Worm (Caenorhabditis elegans) whole organism, L1 larva: ENCODE results near the gene nlp-58.

ENCODE experiments used
- C16A3.4 ChIP-seq: fragments of 150-350 bp; optimal IDR thresholded peaks from 2 replicates; lab custom pipeline; 2014; ENCODE audit warnings: missing biosample characterization, missing genetic modification characterization
- ceh-88 ChIP-seq: fragments of 200-800 bp; sonication (Bioruptor generic); IDR thresholded peaks from 2 replicates; pipeline ENCODE4 v1.3.6; 2022; ENCODE audit warnings: missing genetic modification characterization, missing compliant biosample characterization
- egl-13 ChIP-seq: sonication (generic microtip); optimal IDR thresholded peaks from 2 replicates; lab custom pipeline; 2016; ENCODE audit warnings: missing genotype, missing genetic modification reagents, missing genetic modification characterization, missing compliant biosample characterization
- egl-27 ChIP-seq, 2 experiments: fragments of 150-350 bp in 1 of 2; sonication (generic microtip); optimal IDR thresholded peaks; 3 replicates each; lab custom pipeline; 2017 to 2018; ENCODE audit warnings: missing biosample characterization in 2 of 2, missing genetic modification characterization in 2 of 2, missing genetic modification reagents in 2 of 2
- elt-3 ChIP-seq, 6 experiments: fragments of 150-350 bp in 1 of 6; sonication (generic microtip); optimal IDR thresholded peaks; 2 replicates each; lab custom pipeline; 2017 to 2018; ENCODE audit warnings: missing biosample characterization in 6 of 6, missing genetic modification characterization in 6 of 6, inconsistent platforms in 1 of 6
- fkh-4 ChIP-seq: sonication (generic microtip); optimal IDR thresholded peaks from 2 replicates; lab custom pipeline; 2016; ENCODE audit warnings: missing compliant biosample characterization, missing genetic modification characterization, borderline replicate concordance
- fkh-8 ChIP-seq: sonication (generic microtip); optimal IDR thresholded peaks from 2 replicates; lab custom pipeline; 2016; ENCODE audit warnings: mild to moderate bottlenecking, missing genetic modification characterization, missing compliant biosample characterization
- fos-1 ChIP-seq: fragments of 150-350 bp; optimal IDR thresholded peaks from 2 replicates; lab custom pipeline; 2014; ENCODE audit warnings: missing biosample characterization, missing genetic modification characterization
- hlh-4 ChIP-seq: sonication (generic microtip); optimal IDR thresholded peaks from 2 replicates; lab custom pipeline; 2016; ENCODE audit warnings: mild to moderate bottlenecking, missing genetic modification characterization, missing compliant biosample characterization
- hpl-2 ChIP-seq: fragments of 150-350 bp; optimal IDR thresholded peaks from 2 replicates; lab custom pipeline; 2014; ENCODE audit warnings: missing biosample characterization, missing genetic modification reagents, missing genetic modification characterization
- nhr-20 ChIP-seq: sonication (generic microtip); optimal IDR thresholded peaks from 2 replicates; lab custom pipeline; 2016; ENCODE audit warnings: mild to moderate bottlenecking, missing genetic modification characterization, missing compliant biosample characterization
- nhr-237 ChIP-seq: fragments of 150-350 bp; optimal IDR thresholded peaks from 2 replicates; lab custom pipeline; 2014; ENCODE audit warnings: missing biosample characterization, missing genetic modification characterization
- nhr-47 ChIP-seq: sonication (generic microtip); optimal IDR thresholded peaks from 2 replicates; lab custom pipeline; 2016; ENCODE audit warnings: mild to moderate bottlenecking, missing genetic modification characterization, moderate library complexity, missing compliant biosample characterization
- nhr-71 ChIP-seq: sonication (generic microtip); optimal IDR thresholded peaks from 2 replicates; lab custom pipeline; 2016; ENCODE audit warnings: mild to moderate bottlenecking, missing genetic modification characterization, moderate library complexity, missing compliant biosample characterization
- nhr-76 ChIP-seq: sonication (generic microtip); optimal IDR thresholded peaks from 2 replicates; lab custom pipeline; 2017; ENCODE audit warnings: missing biosample characterization, missing genetic modification characterization
- nhr-84 ChIP-seq: sonication (generic microtip); optimal IDR thresholded peaks from 2 replicates; lab custom pipeline; 2017; ENCODE audit warnings: missing biosample characterization, missing genetic modification characterization
- nhr-85 ChIP-seq: sonication (generic microtip); peaks from one replicate; lab custom pipeline; 2016; ENCODE audit warnings: missing genetic modification characterization, inconsistent platforms, missing compliant biosample characterization
- nhr-90 ChIP-seq: sonication (generic microtip); optimal IDR thresholded peaks from 2 replicates; lab custom pipeline; 2016; ENCODE audit warnings: mild to moderate bottlenecking, missing genetic modification characterization, missing compliant biosample characterization; ENCODE audit not compliant: poor library complexity
- pag-3 ChIP-seq: sonication (generic microtip); optimal IDR thresholded peaks from 2 replicates; lab custom pipeline; 2017; ENCODE audit warnings: missing genetic modification characterization, mild to moderate bottlenecking, missing compliant biosample characterization, antibody characterized with exemption, borderline replicate concordance; ENCODE audit not compliant: insufficient read depth
- pqm-1 ChIP-seq: sonication (generic microtip); optimal IDR thresholded peaks from 3 replicates; lab custom pipeline; 2017; ENCODE audit warnings: missing biosample characterization, missing genetic modification characterization
- sox-4 ChIP-seq: sonication (generic microtip); optimal IDR thresholded peaks from 2 replicates; lab custom pipeline; 2016; ENCODE audit warnings: missing genetic modification characterization, missing compliant biosample characterization
- sptf-1 ChIP-seq: fragments of 150-350 bp; optimal IDR thresholded peaks from 2 replicates; lab custom pipeline; 2014; ENCODE audit warnings: missing biosample characterization, missing genetic modification characterization
- sup-37 ChIP-seq: fragments of 200-800 bp; sonication (Bioruptor generic); optimal IDR thresholded peaks from 2 replicates; lab custom pipeline; 2018; ENCODE audit warnings: mild to moderate bottlenecking, missing genetic modification characterization, missing compliant biosample characterization
- tlp-1 ChIP-seq: fragments of 150-350 bp; optimal IDR thresholded peaks from 2 replicates; lab custom pipeline; 2014; ENCODE audit warnings: missing biosample characterization, missing genetic modification characterization
- unc-30 ChIP-seq: sonication (generic microtip); optimal IDR thresholded peaks from 2 replicates; lab custom pipeline; 2017; ENCODE audit warnings: missing biosample characterization, missing genetic modification characterization
- unc-86 ChIP-seq: sonication (generic microtip); optimal IDR thresholded peaks from 2 replicates; lab custom pipeline; 2016; ENCODE audit warnings: missing genetic modification characterization, missing compliant biosample characterization
- vab-15 ChIP-seq: sonication (generic microtip); optimal IDR thresholded peaks from 2 replicates; lab custom pipeline; 2017; ENCODE audit warnings: missing genotype, mild to moderate bottlenecking, missing genetic modification characterization, missing compliant biosample characterization
- zag-1 ChIP-seq: fragments of 150-350 bp; optimal IDR thresholded peaks from 2 replicates; lab custom pipeline; 2014; ENCODE audit warnings: missing biosample characterization, missing genetic modification characterization
- ztf-11 ChIP-seq, 2 experiments: sonication (generic microtip); optimal IDR thresholded peaks; 2 replicates each; lab custom pipeline; 2016 to 2017; ENCODE audit warnings: missing genetic modification characterization in 2 of 2, missing biosample characterization in 1 of 2, missing compliant biosample characterization in 1 of 2

The nlp-58 gene

ce11 chrV:9907205-9907604, 41.5 kb downstream of the nlp-58 start:
- TF ChIP-seq fos-1 (tag; lab: Kevin White, UChicago) = no peak
- no peak for TF ChIP-seq hlh-4 (tag; lab: Kevin White, UChicago)
- no peak for TF ChIP-seq vab-15 (tag; lab: Kevin White, UChicago)

- no peak for TF ChIP-seq unc-86
- no peak for TF ChIP-seq nhr-237 (tag; lab: Kevin White, UChicago)
- no peak for TF ChIP-seq pag-3 (tag; lab: Kevin White, UChicago)
- TF ChIP-seq ztf-11 (tag; optimal IDR thresholded peaks at IDR 0.05; lab: Kevin White, UChicago) = no peak
- no peak for TF ChIP-seq nhr-90 (tag; lab: Kevin White, UChicago)
- no peak for TF ChIP-seq hlh-4 (tag; lab: Kevin White, UChicago)
- TF ChIP-seq ceh-88 (GFP tag; lab: Robert Waterston, UW) = no peak
- no peak for TF ChIP-seq egl-27 (tag; optimal IDR thresholded peaks at IDR 0.05; lab: Kevin White, UChicago)
- TF ChIP-seq unc-30 (tag; lab: Kevin White, UChicago) = no peak
These were observed 42.6 kb downstream of the nlp-58 start, which contains the start of gene fipr-11 for ce11 chrV:9906115-9906514. Gene fipr-11 (minus strand): TSS chrV:9906215.

- TF ChIP-seq hlh-4 (tag; lab: Kevin White, UChicago) (peak; percentile 94), fkh-8 (tag; lab: Kevin White, UChicago) (peak; percentile 43), nhr-71 (tag; lab: Kevin White, UChicago) (peak; percentile 42), elt-3 (tag; optimal IDR thresholded peaks at IDR 0.05; lab: Kevin White, UChicago) (no peak), nhr-47 (tag; lab: Kevin White, UChicago) (peak; percentile 66), vab-15 (tag; lab: Kevin White, UChicago) (no peak), egl-13 (peak; percentile 67)
These were observed 47.6 kb downstream of the nlp-58 start for ce11 chrV:9901119-9901518.

ce11 chrV:9899278-9899677, 49.5 kb downstream of the nlp-58 start, which contains the start of gene egl-47:
Gene egl-47 (plus strand): TSS chrV:9899578.
- TF ChIP-seq fkh-4 (tag; lab: Kevin White, UChicago) (no peak), sox-4 (tag; lab: Kevin White, UChicago) (no peak), egl-13 (no peak), sptf-1 (no peak), pqm-1 (tag; lab: Kevin White, UChicago) (no peak), vab-15 (tag; lab: Kevin White, UChicago) (no peak), tlp-1 (no peak), nhr-76 (no peak), egl-27 (tag; optimal IDR thresholded peaks at IDR 0.05; lab: Kevin White, UChicago) (no peak), nhr-85 (no peak), hpl-2 (no peak), zag-1 (tag; lab: Kevin White, UChicago) (no peak), C16A3.4 (tag; lab: Kevin White, UChicago) (no peak), fkh-8 (tag; lab: Kevin White, UChicago) (no peak), nhr-47 (tag; lab: Kevin White, UChicago) (no peak), sup-37 (no peak), nhr-84 (tag; lab: Kevin White, UChicago) (no peak), nhr-20 (tag; lab: Kevin White, UChicago) (no peak)
